Fruit fly (Drosophila melanogaster) whole organism, embryonic: ENCODE data around the gene CG8042.

Source experiments
- Atf-2 ChIP-seq: fragments of 200-800 bp; sonication (Bioruptor generic); optimal IDR thresholded peaks from 2 replicates; lab custom pipeline; 2016; ENCODE audit warnings: missing biosample characterization, missing genetic modification characterization
- CG11093 ChIP-seq: fragments of 200-800 bp; sonication (Bioruptor generic); IDR thresholded peaks from 3 replicates; pipeline ENCODE4 v1.3.6; 2022; ENCODE audit warnings: missing biosample characterization, missing genetic modification characterization
- CG11723 ChIP-seq: fragments of 200-800 bp; sonication (Bioruptor generic); optimal IDR thresholded peaks from 2 replicates; lab custom pipeline; 2017; ENCODE audit warnings: missing biosample characterization, mild to moderate bottlenecking, missing genetic modification characterization
- CG15514 ChIP-seq: fragments of 200-800 bp; sonication (Bioruptor generic); optimal IDR thresholded peaks from 3 replicates; lab custom pipeline; 2017; ENCODE audit warnings: missing biosample characterization, missing genetic modification characterization, mild to moderate bottlenecking, moderate library complexity, missing genetic modification reagents
- CG1792 ChIP-seq: fragments of 200-800 bp; sonication (Bioruptor generic); optimal IDR thresholded peaks from 2 replicates; lab custom pipeline; 2016; ENCODE audit warnings: missing biosample characterization, missing genetic modification characterization
- CG18476 ChIP-seq: fragments of 200-800 bp; sonication (Bioruptor generic); optimal IDR thresholded peaks from 2 replicates; lab custom pipeline; 2016; ENCODE audit warnings: missing biosample characterization, mild to moderate bottlenecking, missing genetic modification characterization
- CG2199 ChIP-seq: fragments of 200-800 bp; sonication (Bioruptor generic); IDR thresholded peaks from 3 replicates; pipeline ENCODE4 v1.3.6; 2022; ENCODE audit warnings: missing biosample characterization, missing genetic modification characterization
- CG2712 ChIP-seq: fragments of 200-800 bp; optimal IDR thresholded peaks from 3 replicates; lab custom pipeline; 2019; ENCODE audit warnings: missing biosample characterization, mild to moderate bottlenecking, missing genetic modification characterization, moderate library complexity
- CG2875 ChIP-seq: fragments of 200-800 bp; sonication (Bioruptor generic); optimal IDR thresholded peaks from 2 replicates; lab custom pipeline; 2017; ENCODE audit warnings: missing biosample characterization, mild to moderate bottlenecking, missing genetic modification characterization, missing genetic modification reagents
- CG2889 ChIP-seq: fragments of 200-800 bp; sonication (Bioruptor generic); IDR thresholded peaks from 3 replicates; pipeline ENCODE4 v1.3.6; 2022; ENCODE audit warnings: missing biosample characterization, missing genetic modification characterization
- CG30431 ChIP-seq: fragments of 200-800 bp; sonication (Bioruptor generic); optimal IDR thresholded peaks from 2 replicates; lab custom pipeline; 2017; ENCODE audit warnings: missing biosample characterization, missing genetic modification characterization
- CG3407 ChIP-seq: fragments of 200-800 bp; sonication (Bioruptor generic); optimal IDR thresholded peaks from 2 replicates; lab custom pipeline; 2018; ENCODE audit warnings: missing biosample characterization, mild to moderate bottlenecking, missing genetic modification characterization
- CG34422 ChIP-seq: fragments of 200-800 bp; sonication (Bioruptor generic); IDR thresholded peaks from 3 replicates; pipeline ENCODE4 v1.3.6; 2022; ENCODE audit warnings: missing biosample characterization, missing genetic modification characterization
- CG42726 ChIP-seq: fragments of 200-800 bp; sonication (Bioruptor generic); IDR thresholded peaks from 2 replicates; pipeline ENCODE4 v1.3.6; 2022; ENCODE audit warnings: missing biosample characterization, missing genetic modification characterization; ENCODE audit not compliant: partially characterized antibody
- CG7963 ChIP-seq: fragments of 200-800 bp; sonication (Bioruptor generic); IDR thresholded peaks from 3 replicates; pipeline ENCODE4 v1.3.6; 2022; ENCODE audit warnings: missing biosample characterization, missing genetic modification characterization; ENCODE audit not compliant: partially characterized antibody
- CG8359 ChIP-seq: fragments of 200-800 bp; sonication (Bioruptor generic); optimal IDR thresholded peaks from 2 replicates; lab custom pipeline; 2017; ENCODE audit warnings: missing biosample characterization, mild to moderate bottlenecking, missing genetic modification characterization, borderline replicate concordance
- CG9437 ChIP-seq: fragments of 200-800 bp; sonication (Bioruptor generic); optimal IDR thresholded peaks from 2 replicates; lab custom pipeline; 2018; ENCODE audit warnings: missing biosample characterization, mild to moderate bottlenecking, missing genetic modification characterization
- Dek ChIP-seq: fragments of 200-800 bp; sonication (Bioruptor generic); optimal IDR thresholded peaks from 3 replicates; lab custom pipeline; 2019; ENCODE audit warnings: missing biosample characterization, mild to moderate bottlenecking, missing genetic modification characterization, moderate library complexity
- Dp ChIP-seq: fragments of 200-800 bp; sonication (Bioruptor generic); optimal IDR thresholded peaks from 2 replicates; lab custom pipeline; 2018; ENCODE audit warnings: missing biosample characterization, mild to moderate bottlenecking, missing genetic modification characterization, moderate library complexity
- ERR ChIP-seq: fragments of 200-800 bp; sonication (Bioruptor generic); optimal IDR thresholded peaks from 2 replicates; lab custom pipeline; 2016; ENCODE audit warnings: missing biosample characterization, missing genetic modification characterization
- Elba2 ChIP-seq: fragments of 200-800 bp; sonication (Bioruptor generic); optimal IDR thresholded peaks from 3 replicates; lab custom pipeline; 2016; ENCODE audit warnings: missing biosample characterization, missing genetic modification characterization
- Fer2 ChIP-seq: fragments of 200-800 bp; sonication (Bioruptor generic); optimal IDR thresholded peaks from 2 replicates; lab custom pipeline; 2018; ENCODE audit warnings: missing biosample characterization, mild to moderate bottlenecking, missing genetic modification characterization, moderate library complexity
- HLH3B ChIP-seq: fragments of 200-800 bp; sonication (Bioruptor generic); IDR thresholded peaks from 2 replicates; pipeline ENCODE4 v1.3.6; 2022; ENCODE audit warnings: missing biosample characterization, missing genetic modification characterization
- Kr ChIP-seq: fragments of 200-800 bp; sonication (Bioruptor generic); optimal IDR thresholded peaks from 2 replicates; lab custom pipeline; 2017; ENCODE audit warnings: missing biosample characterization, mild to moderate bottlenecking, missing genetic modification characterization
- Mad ChIP-seq: fragments of 200-800 bp; sonication (Bioruptor generic); optimal IDR thresholded peaks from 2 replicates; lab custom pipeline; 2016; ENCODE audit warnings: missing biosample characterization, missing genetic modification characterization
- Med ChIP-seq: fragments of 200-800 bp; sonication (Bioruptor generic); peaks from one replicate; lab custom pipeline; 2016; ENCODE audit warnings: missing biosample characterization, missing genetic modification characterization, mild to moderate bottlenecking, inconsistent platforms, moderate library complexity
- Mes4 ChIP-seq: fragments of 200-800 bp; sonication (Bioruptor generic); optimal IDR thresholded peaks from 2 replicates; lab custom pipeline; 2016; ENCODE audit warnings: missing biosample characterization, missing genetic modification characterization
- Nf-YB ChIP-seq: fragments of 200-800 bp; sonication (Bioruptor generic); optimal IDR thresholded peaks from 3 replicates; lab custom pipeline; 2019; ENCODE audit warnings: missing biosample characterization, mild to moderate bottlenecking, missing genetic modification characterization, moderate library complexity
- Sin3A ChIP-seq: fragments of >200 bp; optimal IDR thresholded peaks from 2 replicates; lab custom pipeline; 2018
- Sox100B ChIP-seq: fragments of 200-800 bp; sonication (Bioruptor generic); optimal IDR thresholded peaks from 3 replicates; lab custom pipeline; 2018; ENCODE audit warnings: missing biosample characterization, mild to moderate bottlenecking, missing genetic modification characterization
- Spps ChIP-seq: fragments of 200-800 bp; sonication (Bioruptor generic); optimal IDR thresholded peaks from 2 replicates; lab custom pipeline; 2018; ENCODE audit warnings: missing biosample characterization, mild to moderate bottlenecking, missing genetic modification characterization
- Sry-δ ChIP-seq: fragments of 200-800 bp; sonication (Bioruptor generic); optimal IDR thresholded peaks from 2 replicates; lab custom pipeline; 2016; ENCODE audit warnings: missing biosample characterization, missing genetic modification characterization
- Tbp ChIP-seq: fragments of >200 bp; optimal IDR thresholded peaks from 2 replicates; lab custom pipeline; 2018; ENCODE audit warnings: missing biosample characterization, missing genetic modification characterization
- abd-A ChIP-seq: fragments of 200-800 bp; sonication (Bioruptor generic); optimal IDR thresholded peaks from 3 replicates; lab custom pipeline; 2019; ENCODE audit warnings: missing biosample characterization, mild to moderate bottlenecking, missing genetic modification characterization, moderate library complexity
- dan ChIP-seq: fragments of 200-800 bp; sonication (Bioruptor generic); IDR thresholded peaks from 2 replicates; pipeline ENCODE4 v1.3.6; 2022; ENCODE audit warnings: missing biosample characterization, missing genetic modification characterization
- danr ChIP-seq: fragments of 200-800 bp; sonication (Bioruptor generic); IDR thresholded peaks from 2 replicates; pipeline ENCODE4 v1.3.6; 2022; ENCODE audit warnings: missing biosample characterization, missing genetic modification characterization
- dimm ChIP-seq: fragments of 200-800 bp; sonication (Bioruptor generic); IDR thresholded peaks from 2 replicates; pipeline ENCODE4 v1.3.6; 2022; ENCODE audit warnings: missing biosample characterization, missing genetic modification characterization
- eve ChIP-seq, 2 experiments: fragments of >200 bp; optimal IDR thresholded peaks; 2 replicates each; lab custom pipeline; 2017; ENCODE audit warnings: missing biosample characterization in 2 of 2, missing genetic modification characterization in 2 of 2
- fd102C ChIP-seq: fragments of 200-800 bp; sonication (Bioruptor generic); optimal IDR thresholded peaks from 2 replicates; lab custom pipeline; 2018; ENCODE audit warnings: missing biosample characterization, mild to moderate bottlenecking, missing genetic modification characterization, moderate library complexity
- gce ChIP-seq: fragments of 200-800 bp; sonication (Bioruptor generic); IDR thresholded peaks from 3 replicates; pipeline ENCODE4 v1.3.6; 2022; ENCODE audit warnings: missing biosample characterization, missing genetic modification characterization
- grn ChIP-seq: fragments of 200-800 bp; sonication (Bioruptor generic); optimal IDR thresholded peaks from 3 replicates; lab custom pipeline; 2017; ENCODE audit warnings: missing biosample characterization, missing genetic modification characterization
- inv ChIP-seq: fragments of 200-800 bp; sonication (Bioruptor generic); IDR thresholded peaks from 2 replicates; pipeline ENCODE4 v1.3.6; 2022; ENCODE audit warnings: missing biosample characterization, missing genetic modification characterization; ENCODE audit not compliant: partially characterized antibody
- jumu ChIP-seq: fragments of 200-800 bp; sonication (Bioruptor generic); optimal IDR thresholded peaks from 3 replicates; lab custom pipeline; 2016; ENCODE audit warnings: missing biosample characterization, missing genetic modification characterization
- kni ChIP-seq: fragments of 200-800 bp; sonication (Bioruptor generic); optimal IDR thresholded peaks from 3 replicates; lab custom pipeline; 2017; ENCODE audit warnings: mild to moderate bottlenecking, missing biosample characterization, missing genetic modification reagents, missing genetic modification characterization
- phol ChIP-seq: fragments of 200-800 bp; sonication (Bioruptor generic); optimal IDR thresholded peaks from 3 replicates; lab custom pipeline; 2018; ENCODE audit warnings: missing biosample characterization, mild to moderate bottlenecking, missing genetic modification characterization, moderate library complexity
- pros ChIP-seq: fragments of 200-800 bp; sonication (Bioruptor generic); optimal IDR thresholded peaks from 3 replicates; lab custom pipeline; 2019; ENCODE audit warnings: missing biosample characterization, mild to moderate bottlenecking, missing genetic modification characterization, moderate library complexity
- pum ChIP-seq: fragments of 200-800 bp; sonication (Bioruptor generic); optimal IDR thresholded peaks from 2 replicates; lab custom pipeline; 2016; ENCODE audit warnings: missing biosample characterization, missing genetic modification characterization
- seq ChIP-seq: fragments of 200-800 bp; sonication (Bioruptor generic); IDR thresholded peaks from 2 replicates; pipeline ENCODE4 v1.3.6; 2022; ENCODE audit warnings: missing biosample characterization, missing genetic modification characterization
- tll ChIP-seq, 2 experiments: fragments of 200-800 bp in 1 of 2; fragments of >200 bp in 1 of 2; sonication (Bioruptor generic) in 1 of 2; optimal IDR thresholded peaks; 2 replicates each; lab custom pipeline; 2017 to 2019; ENCODE audit warnings: missing biosample characterization in 2 of 2, missing genetic modification characterization in 2 of 2, mild to moderate bottlenecking in 1 of 2, moderate library complexity in 1 of 2
- ttk ChIP-seq: fragments of 200-800 bp; sonication (Bioruptor generic); IDR thresholded peaks from 2 replicates; pipeline ENCODE4 v2.1.2; 2022; ENCODE audit warnings: missing biosample characterization, missing genetic modification characterization
- unc-4 ChIP-seq: fragments of 200-800 bp; sonication (Bioruptor generic); IDR thresholded peaks from 2 replicates; pipeline ENCODE4 v1.3.6; 2022; ENCODE audit warnings: missing biosample characterization, missing genetic modification characterization; ENCODE audit not compliant: partially characterized antibody
- vfl ChIP-seq: fragments of 200-800 bp; sonication (Bioruptor generic); optimal IDR thresholded peaks from 2 replicates; lab custom pipeline; 2016; ENCODE audit warnings: missing biosample characterization, missing genetic modification characterization

The CG8042 gene

dm6 chr3L:7954967-7955366, 19.8 kb downstream of the CG8042 start (continued):
- TF ChIP-seq Elba2 (GFP tag; lab: Kevin White, UChicago), result no peak
- TF ChIP-seq phol (tag; lab: Kevin White, UChicago), result no peak
- no peak for TF ChIP-seq ttk (GFP tag; lab: Robert Waterston, UW)
- TF ChIP-seq CG11093 (GFP tag; lab: Robert Waterston, UW), result no peak
- TF ChIP-seq danr (GFP tag; lab: Robert Waterston, UW), result no peak
- no peak for TF ChIP-seq tll (GFP tag; optimal IDR thresholded peaks at IDR 0.05; lab: Kevin White, UChicago)
- TF ChIP-seq vfl (GFP tag; lab: Kevin White, UChicago), result no peak
- TF ChIP-seq dan (GFP tag; lab: Robert Waterston, UW), result no peak
- TF ChIP-seq CG1792 (GFP tag; lab: Kevin White, UChicago), result no peak
- no peak for TF ChIP-seq CG42726 (GFP tag; lab: Robert Waterston, UW)
- no peak for TF ChIP-seq CG8359 (GFP tag; lab: Kevin White, UChicago)
- no peak for TF ChIP-seq CG18476 (GFP tag; lab: Kevin White, UChicago)
- no peak for TF ChIP-seq CG9437
- no peak for TF ChIP-seq CG30431 (GFP tag; lab: Kevin White, UChicago)
- no peak for TF ChIP-seq CG2712 (tag; lab: Kevin White, UChicago)
- no peak for TF ChIP-seq gce (GFP tag; lab: Robert Waterston, UW)
- TF ChIP-seq Sin3A (lab: Kevin White, UChicago), result no peak
- no peak for TF ChIP-seq Sox100B
- no peak for TF ChIP-seq Spps
- TF ChIP-seq CG2889, result no peak
- no peak for TF ChIP-seq CG34422 (GFP tag; lab: Robert Waterston, UW)
- no peak for TF ChIP-seq jumu (GFP tag; lab: Kevin White, UChicago)
- no peak for TF ChIP-seq CG15514 (GFP tag; lab: Kevin White, UChicago)
- 0 out of 3 replicates have a peak, but pooled peaks have one; percentile 13 for TF ChIP-seq CG2199 (GFP tag; lab: Robert Waterston, UW)
- no peak for TF ChIP-seq Fer2 (tag; lab: Kevin White, UChicago)
- TF ChIP-seq kni, result peak; percentile 34
- no peak for TF ChIP-seq Dek (tag; lab: Kevin White, UChicago)
- no peak for TF ChIP-seq Mes4 (GFP tag; lab: Kevin White, UChicago)
- TF ChIP-seq pum (GFP tag; lab: Kevin White, UChicago), result no peak
- TF ChIP-seq fd102C (GFP tag; lab: Kevin White, UChicago), result no peak
- no peak for TF ChIP-seq Dp
- peak; percentile 71 for TF ChIP-seq Nf-YB (GFP tag; lab: Kevin White, UChicago)
- TF ChIP-seq Sry-δ (GFP tag; lab: Kevin White, UChicago), result no peak
- TF ChIP-seq pros (GFP tag; lab: Kevin White, UChicago), result peak; percentile 87
- no peak for TF ChIP-seq dimm
- no peak for TF ChIP-seq Tbp (GFP tag; lab: Kevin White, UChicago)
- no peak for TF ChIP-seq eve (GFP tag; optimal IDR thresholded peaks at IDR 0.05; lab: Kevin White, UChicago)
- TF ChIP-seq CG2875 (GFP tag; lab: Kevin White, UChicago), result no peak
- no peak for TF ChIP-seq ERR (GFP tag; lab: Kevin White, UChicago)
- no peak for TF ChIP-seq unc-4 (GFP tag; lab: Robert Waterston, UW)
- no peak for TF ChIP-seq inv (GFP tag; lab: Robert Waterston, UW)
- peak; percentile 20 for TF ChIP-seq Med (GFP tag; lab: Kevin White, UChicago)
- no peak for TF ChIP-seq grn
- TF ChIP-seq abd-A (tag; lab: Kevin White, UChicago), result peak; percentile 81
- TF ChIP-seq seq (GFP tag; lab: Robert Waterston, UW), result peak; percentile 62; the same call in 1 of the 2 replicates
- no peak for TF ChIP-seq Kr (GFP tag; lab: Kevin White, UChicago)
- no peak for TF ChIP-seq CG3407
- no peak for TF ChIP-seq CG11723
- TF ChIP-seq Mad (GFP tag; lab: Kevin White, UChicago), result no peak
- TF ChIP-seq Atf-2 (GFP tag; lab: Kevin White, UChicago), result no peak
- no peak for TF ChIP-seq CG7963 (GFP tag; lab: Robert Waterston, UW)
- no peak for TF ChIP-seq HLH3B (GFP tag; lab: Robert Waterston, UW)
